Fruit fly (Drosophila melanogaster) S2 (cell line): Measurements from ENCODE around the gene dah.

Source experiments
- CG8478 ChIP-seq: fragments of >200 bp; optimal IDR thresholded peaks from 2 replicates; lab custom pipeline; 2018
- CTCF ChIP-seq, 2 experiments: fragments of >200 bp; optimal IDR thresholded peaks; 2 replicates each; lab custom pipeline; 2018

dah gene

DNA sequence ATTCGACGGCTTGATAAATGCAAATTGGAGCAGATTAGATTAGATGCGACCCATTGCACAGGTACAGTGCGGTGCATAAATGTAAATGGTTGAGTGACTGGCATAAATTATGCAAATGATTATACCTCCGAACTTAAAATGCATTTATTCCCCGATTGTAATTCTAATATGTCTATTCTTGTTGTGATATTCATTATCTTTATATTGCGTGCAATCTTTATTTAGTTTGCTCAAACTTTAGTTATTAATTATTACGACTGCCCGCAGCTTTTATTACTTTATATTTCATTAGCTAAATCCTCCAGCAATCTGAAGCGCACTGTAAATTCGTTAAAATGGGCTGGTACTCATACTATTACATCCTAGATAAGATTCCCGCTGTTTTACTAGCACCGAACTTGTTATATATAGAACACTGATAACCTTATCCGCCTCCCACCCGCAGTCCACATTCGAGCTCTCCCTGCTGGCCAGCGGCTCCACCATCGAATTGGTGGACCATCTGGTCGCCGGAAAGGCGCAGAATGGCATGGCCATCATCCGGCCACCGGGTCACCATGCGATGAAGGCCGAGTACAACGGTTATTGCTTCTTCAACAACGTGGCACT lies 7.8 kb downstream of the dah start:
- TF ChIP-seq CG8478 (lab: Kevin White, UChicago) (no peak), CTCF (optimal IDR thresholded peaks at IDR 0.05; lab: Kevin White, UChicago) (no peak)

DNA sequence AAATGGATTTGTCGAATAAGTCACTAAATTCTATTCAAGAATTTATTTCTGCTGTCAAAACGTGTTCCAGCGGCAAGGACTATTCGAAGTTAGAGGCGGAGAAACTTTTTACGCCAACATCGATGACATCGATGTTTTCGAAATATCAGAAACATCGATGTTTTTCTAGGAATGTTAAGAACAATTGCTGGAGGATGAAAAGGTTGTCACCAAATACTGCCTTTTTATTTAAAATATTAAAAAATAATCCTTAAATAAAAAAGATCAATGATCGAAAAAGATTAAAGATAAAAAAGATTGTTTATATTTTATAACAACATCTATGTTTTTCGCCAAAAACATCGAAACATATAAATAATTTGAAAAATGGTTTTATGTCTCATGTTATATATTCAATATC lies 13.9 kb downstream of the dah start, which contains the start of gene CG9123:
CG9123 (minus strand) TSS at position 101 of the 400 bp plus-strand sequence.
- no peak for TF ChIP-seq CTCF (optimal IDR thresholded peaks at IDR 0.05; lab: Kevin White, UChicago)
- no peak for TF ChIP-seq CG8478 (lab: Kevin White, UChicago)

DNA sequence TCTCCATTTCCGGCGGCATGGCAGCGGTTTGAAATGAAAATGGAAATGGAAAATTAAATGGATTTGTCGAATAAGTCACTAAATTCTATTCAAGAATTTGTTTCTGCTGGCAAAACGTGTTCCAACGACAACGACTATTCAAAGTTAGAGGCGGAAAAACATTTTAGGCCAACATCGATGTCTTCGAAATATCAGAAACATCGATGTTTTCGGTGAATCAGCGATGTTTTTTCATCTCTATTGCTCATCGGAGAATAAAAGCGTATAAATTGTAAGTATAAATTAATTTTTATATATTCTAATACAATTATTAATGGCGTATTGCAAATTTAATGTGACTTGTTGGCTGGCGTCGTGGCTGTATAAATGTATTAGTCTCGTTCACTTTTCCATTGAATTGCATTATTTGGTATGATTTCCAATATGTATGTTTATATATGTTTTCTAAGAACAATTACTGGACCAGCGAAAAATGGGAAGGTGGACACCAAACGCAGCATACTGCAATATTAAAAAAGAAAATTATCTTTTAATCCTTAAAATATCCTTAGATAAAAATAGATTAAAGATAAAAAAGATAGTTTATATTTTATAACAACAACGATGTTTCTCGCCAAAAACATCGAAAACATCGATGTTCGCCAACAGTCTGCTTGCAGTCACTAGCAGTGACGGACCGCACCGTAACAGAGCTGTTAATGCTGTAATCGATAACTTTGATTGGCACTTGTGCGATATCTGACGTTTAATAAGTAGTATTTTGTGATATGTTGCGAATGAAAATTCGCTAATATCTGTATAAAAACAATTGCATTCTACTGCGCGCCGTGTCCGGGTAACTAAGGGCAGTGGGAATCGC lies 16.6 kb downstream of the dah start, which contains the start of the genes CG12608 and Prp5:
CG12608 (minus strand) TSS at position 153 of the 859 bp plus-strand sequence.
Prp5 (plus strand) TSS at position 697 of the 859 bp plus-strand sequence.
- TF ChIP-seq CG8478 (lab: Kevin White, UChicago) (no peak), CTCF (optimal IDR thresholded peaks at IDR 0.05; lab: Kevin White, UChicago) (no peak)

DNA sequence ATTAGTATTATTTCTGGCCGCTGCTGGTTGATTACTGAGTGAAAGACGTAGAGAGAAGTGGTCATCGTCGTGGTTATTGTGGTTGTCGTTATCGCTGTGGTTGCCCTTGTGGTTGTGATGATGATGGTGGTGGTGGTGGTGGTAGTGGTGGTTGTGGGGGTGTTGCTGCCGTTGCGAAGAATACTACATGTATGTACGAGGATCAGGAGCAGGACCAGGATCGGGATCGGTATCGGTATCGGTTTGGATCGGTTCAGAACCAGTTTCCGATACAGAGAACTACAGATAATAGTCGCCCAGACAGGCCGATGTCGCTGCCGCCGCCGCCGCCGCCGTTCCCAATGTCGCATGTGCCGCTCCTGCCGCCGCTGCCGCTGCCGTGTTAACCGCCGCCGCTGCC lies 24.6 kb downstream of the dah start:
- TF ChIP-seq CTCF (optimal IDR thresholded peaks at IDR 0.05; lab: Kevin White, UChicago) (peak in 1 of 2 experiments; percentile 2), CG8478 (lab: Kevin White, UChicago) (no peak)

DNA sequence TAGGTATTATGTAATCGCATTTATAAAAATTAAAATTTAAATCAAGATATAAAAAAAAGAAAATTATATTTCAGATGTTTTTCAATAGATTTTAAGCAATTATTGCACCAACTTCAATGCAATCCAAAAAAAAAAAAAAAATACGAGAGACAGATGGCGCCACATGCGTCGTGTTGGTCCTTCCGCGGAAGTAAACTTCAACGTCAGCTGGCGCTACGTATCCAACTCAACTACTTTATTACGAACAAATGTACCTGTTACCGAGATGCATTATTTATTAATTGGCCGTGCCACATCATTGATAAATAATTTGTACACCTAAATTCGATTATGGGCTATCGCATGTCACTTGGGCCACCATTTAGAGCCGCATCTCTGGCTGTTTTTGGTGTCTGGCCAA lies 25.5 kb downstream of the dah start:
- TF ChIP-seq CG8478 (lab: Kevin White, UChicago), result no peak
- peak; percentile 89 to 90 for TF ChIP-seq CTCF (optimal IDR thresholded peaks at IDR 0.05; lab: Kevin White, UChicago)

DNA sequence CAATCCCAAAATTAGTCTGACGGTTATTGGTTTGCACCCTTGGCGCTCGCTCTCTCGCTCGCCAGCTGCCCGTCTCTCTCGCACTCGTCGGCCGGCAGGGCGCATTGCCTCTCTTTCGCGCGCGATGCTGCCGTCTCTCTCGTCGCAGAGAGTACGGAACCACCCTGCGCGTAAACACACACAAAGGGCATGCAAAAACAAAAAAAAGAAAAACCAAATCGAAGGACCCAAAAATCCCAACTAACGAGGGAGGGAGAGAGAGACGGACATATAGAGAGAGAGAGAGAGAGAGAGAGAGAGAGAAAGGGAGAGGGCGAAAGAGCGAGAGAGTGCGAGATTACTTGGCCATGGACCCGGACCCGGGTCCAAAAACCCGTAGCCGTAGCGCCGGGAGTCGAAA lies 28.3 kb downstream of the dah start:
- TF ChIP-seq CG8478 (lab: Kevin White, UChicago) (no peak), CTCF (optimal IDR thresholded peaks at IDR 0.05; lab: Kevin White, UChicago) (peak; percentile 16 to 35)

DNA sequence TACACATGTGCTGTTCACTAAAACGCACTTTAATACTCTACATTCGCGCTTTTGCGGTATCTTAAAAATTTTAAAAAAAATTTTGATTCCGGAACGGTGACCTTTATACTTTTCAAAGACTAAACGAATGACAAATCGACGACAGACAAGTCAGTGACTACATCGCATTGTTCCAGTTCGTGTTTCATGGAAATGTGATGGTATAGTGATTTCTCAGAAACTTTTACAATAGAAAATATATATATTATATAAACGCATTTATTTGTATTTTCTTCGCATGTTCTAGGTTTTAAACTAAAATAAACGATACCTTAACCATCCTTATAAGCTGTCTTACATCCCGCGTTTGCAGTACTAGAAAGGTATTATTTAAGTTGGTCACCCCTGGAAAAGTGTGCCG lies 32.8 kb downstream of the dah start, which contains the start of gene Pp1-13C:
Pp1-13C (minus strand) TSS at position 101 of the 400 bp plus-strand sequence.
- TF ChIP-seq CG8478 (lab: Kevin White, UChicago) (no peak), CTCF (optimal IDR thresholded peaks at IDR 0.05; lab: Kevin White, UChicago) (no peak)

DNA sequence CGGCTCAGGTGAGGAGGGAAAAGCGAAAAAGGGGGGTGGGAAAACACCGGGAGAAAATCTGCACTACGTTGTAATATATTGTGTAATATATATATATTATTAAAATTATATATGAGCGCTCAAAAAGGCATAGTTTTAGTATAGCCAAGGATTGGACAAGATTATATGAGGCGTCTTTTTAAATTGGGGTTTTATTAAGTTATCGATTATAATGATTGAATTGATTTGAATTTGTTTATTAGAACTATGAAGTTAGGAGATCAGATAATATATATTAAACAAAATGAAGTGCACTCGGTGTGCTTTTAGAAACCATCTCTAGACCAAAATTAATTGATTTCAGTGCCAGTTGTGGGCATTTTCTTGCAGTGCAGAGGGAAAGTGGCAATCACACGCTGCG lies 35.5 kb downstream of the dah start:
- no peak for TF ChIP-seq CTCF (optimal IDR thresholded peaks at IDR 0.05; lab: Kevin White, UChicago)
- no peak for TF ChIP-seq CG8478 (lab: Kevin White, UChicago)

DNA sequence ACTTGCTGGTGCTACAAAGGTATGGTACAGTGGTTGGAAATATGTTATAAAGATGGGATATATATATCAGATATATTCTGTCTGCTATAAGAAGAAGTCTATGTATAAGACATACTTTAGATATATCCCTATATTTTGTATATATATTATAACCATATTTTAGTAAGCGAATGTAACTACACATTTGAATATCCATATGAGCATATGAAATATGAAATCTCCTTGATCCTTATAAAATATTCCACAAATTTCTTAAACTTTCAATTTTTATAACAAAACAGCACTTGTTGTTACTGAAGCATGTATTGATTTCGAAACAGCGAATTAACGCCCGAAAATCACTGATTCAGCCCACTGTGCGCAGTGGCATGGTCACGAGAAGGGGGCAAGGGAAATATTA lies 36.3 kb downstream of the dah start:
- TF ChIP-seq CG8478 (lab: Kevin White, UChicago), result no peak
- no peak for TF ChIP-seq CTCF (optimal IDR thresholded peaks at IDR 0.05; lab: Kevin White, UChicago)

DNA sequence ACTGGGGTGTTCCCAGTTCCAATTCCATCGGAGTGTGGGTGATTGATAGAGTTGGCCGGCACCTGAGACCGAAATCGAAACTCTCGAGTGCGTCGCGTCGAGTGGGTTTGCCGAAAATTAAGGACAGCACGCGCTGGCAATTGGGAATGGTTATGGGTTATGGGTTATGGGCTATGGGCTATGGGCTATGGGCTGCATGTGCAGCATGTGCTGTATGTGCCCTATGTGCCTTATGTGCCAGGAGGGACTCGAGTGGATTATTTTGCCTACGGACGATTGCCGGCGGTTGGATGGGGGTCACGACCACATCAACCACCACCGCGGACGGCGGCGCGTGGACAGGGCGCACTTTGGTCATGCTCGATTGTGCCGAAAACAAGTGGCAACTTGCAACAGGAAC lies 42.0 kb downstream of the dah start:
- TF ChIP-seq CG8478 (lab: Kevin White, UChicago) (no peak), CTCF (optimal IDR thresholded peaks at IDR 0.05; lab: Kevin White, UChicago) (no peak)

DNA sequence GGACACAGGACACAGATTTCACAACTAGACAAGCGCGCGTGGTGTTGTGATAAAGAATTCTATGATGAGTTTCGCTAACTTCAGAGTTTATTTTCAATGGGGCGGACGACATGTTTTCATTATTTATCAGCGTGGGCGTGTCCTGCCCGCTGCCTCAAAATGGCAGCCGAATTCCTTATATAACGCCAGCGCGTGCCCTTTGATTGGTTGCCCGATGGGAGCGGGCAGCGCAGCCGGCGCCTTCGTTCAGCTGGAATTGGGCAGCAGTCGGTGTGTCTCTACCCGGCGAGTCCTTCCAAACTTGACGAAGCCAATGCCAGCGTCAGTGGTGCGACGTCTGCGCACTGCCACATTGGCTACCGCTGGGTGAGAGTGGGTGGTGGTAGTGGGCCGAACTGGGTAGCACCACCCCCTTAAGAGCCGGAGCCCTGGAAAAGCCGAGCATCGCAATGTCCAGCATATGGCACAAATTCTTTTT lies 50.9 kb downstream of the dah start, which contains the start of gene acj6:
acj6 (minus strand) TSS at position 51 of the 478 bp plus-strand sequence.
- TF ChIP-seq CG8478 (lab: Kevin White, UChicago) (no peak), CTCF (optimal IDR thresholded peaks at IDR 0.05; lab: Kevin White, UChicago) (no peak)

DNA sequence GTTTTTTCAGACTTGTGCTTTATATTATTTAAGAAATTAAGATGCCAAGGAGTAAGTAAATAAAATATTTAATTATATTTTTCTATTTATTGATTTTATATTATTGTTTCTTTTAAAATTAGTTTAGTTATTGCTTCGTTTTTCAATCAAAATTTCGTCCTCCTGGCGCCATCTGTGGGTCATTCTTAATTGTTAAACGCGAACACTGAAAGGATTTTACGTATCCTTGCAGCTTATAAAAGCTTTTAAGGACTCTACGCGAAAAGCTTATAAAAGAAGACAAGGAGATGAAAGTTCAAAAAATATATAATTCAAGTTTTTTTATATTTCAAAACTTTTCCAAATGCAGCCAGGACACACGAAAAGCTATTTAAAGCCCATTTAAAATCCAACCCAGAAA lies 52.1 kb downstream of the dah start:
- peak in 1 of 2 experiments; percentile 71 for TF ChIP-seq CTCF (optimal IDR thresholded peaks at IDR 0.05; lab: Kevin White, UChicago)
- no peak for TF ChIP-seq CG8478 (lab: Kevin White, UChicago)
